Worm (Caenorhabditis elegans): Measurements from ENCODE around the gene C04C3.14.

DNA sequence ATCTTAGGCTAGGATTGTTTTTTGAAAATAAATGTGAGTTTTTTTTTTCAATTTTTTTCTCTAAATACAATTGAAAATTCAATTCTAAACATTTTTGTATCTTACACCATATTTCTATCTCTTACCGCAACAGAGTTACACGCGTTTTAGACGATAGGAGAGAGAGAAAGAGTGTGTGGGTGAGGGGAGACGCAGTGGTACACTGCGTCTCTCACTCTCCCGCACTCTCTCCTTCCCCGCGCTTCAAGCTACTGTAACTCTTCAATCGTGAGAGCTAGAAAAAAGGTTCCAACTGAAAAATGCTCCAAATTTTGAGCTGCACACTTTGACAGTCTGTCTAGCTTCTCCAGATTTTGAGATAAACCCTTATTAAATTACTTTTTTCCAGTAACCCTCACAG, 31.9 kb upstream of the C04C3.14 start:
- TF ChIP-seq B0310.2 (tag; optimal IDR thresholded peaks at IDR 0.05) (no peak), hmg-4 (GFP tag; optimal IDR thresholded peaks at IDR 0.05) (no peak), tbx-11 (GFP tag; IDR thresholded peaks at IDR 0.05) (no peak), flt-1 (GFP tag; IDR thresholded peaks at IDR 0.05) (no peak), ceh-13 (GFP tag; optimal IDR thresholded peaks at IDR 0.05) (no peak)

All from whole organism, early embryonic.